Fruit fly (Drosophila melanogaster): Measurements from ENCODE around the gene CG31626.

CG31626 gene

dm6 chr2L:21237748-21238459 is 1.4 kb upstream of the CG31626 start:
- no peak for TF ChIP-seq CG8478 (optimal IDR thresholded peaks at IDR 0.05)
- TF ChIP-seq CTCF (optimal IDR thresholded peaks at IDR 0.05), result peak; percentile 85 to 96

dm6 chr2L:21237048-21237747 is 665 bp upstream of the CG31626 start, which contains the start of gene Hr39:
TSS of gene Hr39 (plus strand) at chr2L:21237250.
- TF ChIP-seq CTCF (optimal IDR thresholded peaks at IDR 0.05) (peak; percentile 69 to 72), CG8478 (optimal IDR thresholded peaks at IDR 0.05) (no peak)

DNA sequence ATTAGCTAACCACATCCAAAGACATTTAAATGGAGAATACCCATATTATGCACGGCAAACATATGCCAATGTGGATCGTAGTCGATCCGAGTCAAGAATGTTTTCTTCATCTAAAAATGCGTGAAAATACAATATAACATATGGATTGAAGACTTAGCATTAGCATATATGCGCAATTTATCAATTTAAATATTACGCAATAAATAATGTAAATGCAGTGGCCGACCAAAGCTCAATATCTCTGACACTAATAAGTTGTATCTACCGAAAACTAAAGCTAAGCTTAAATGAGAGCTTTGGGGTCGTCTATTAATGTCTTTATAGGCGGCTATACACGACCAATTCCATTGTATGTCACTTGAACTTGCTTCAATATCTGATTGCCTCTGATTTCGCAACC is 1.1 kb downstream of the CG31626 start:
- no peak for TF ChIP-seq CG8478 (optimal IDR thresholded peaks at IDR 0.05)
- TF ChIP-seq CTCF (optimal IDR thresholded peaks at IDR 0.05), result no peak

DNA sequence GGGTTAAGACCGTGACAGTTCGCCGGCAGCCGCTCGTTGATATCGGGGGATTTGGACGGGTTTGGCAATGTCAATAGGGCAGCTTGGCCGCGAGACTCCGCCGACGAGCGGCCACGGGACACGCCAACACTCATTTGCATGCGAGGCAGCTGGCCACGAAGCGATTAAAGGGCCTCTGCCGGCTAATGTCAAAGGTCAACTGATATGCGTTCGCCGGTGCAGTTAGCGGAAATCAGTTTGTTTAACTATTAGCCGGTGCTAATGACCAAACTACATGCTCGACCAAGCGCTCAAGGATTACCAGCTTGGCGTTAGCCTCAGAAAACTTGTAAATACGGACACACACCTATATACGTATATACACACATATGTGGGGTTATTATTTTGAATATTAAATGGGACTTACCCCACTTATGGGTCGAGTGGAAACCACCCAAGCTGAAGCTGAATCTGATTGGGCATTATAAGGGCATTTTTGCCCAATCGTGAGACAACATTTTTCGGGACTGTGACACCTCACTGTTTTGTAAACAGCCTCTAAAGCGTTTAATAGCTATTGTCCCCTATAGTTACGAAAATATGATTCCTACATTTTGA is 2.0 kb downstream of the CG31626 start:
- no peak for TF ChIP-seq CG8478 (optimal IDR thresholded peaks at IDR 0.05)
- no peak for TF ChIP-seq CTCF (optimal IDR thresholded peaks at IDR 0.05)

dm6 chr2L:21233430-21233829 is 3.1 kb downstream of the CG31626 start:
- no peak for TF ChIP-seq CTCF (optimal IDR thresholded peaks at IDR 0.05)

- no peak for TF ChIP-seq CTCF (optimal IDR thresholded peaks at IDR 0.05)
- no peak for TF ChIP-seq CG8478 (optimal IDR thresholded peaks at IDR 0.05)
Measured at dm6 chr2L:21221778-21222177, 14.8 kb downstream of the CG31626 start.

dm6 chr2L:21221114-21221578 is 15.4 kb downstream of the CG31626 start, which contains the start of gene CG8677:
TSS of gene CG8677 (plus strand) at chr2L:21221312.
- peak; percentile 19 to 44 for TF ChIP-seq CTCF (optimal IDR thresholded peaks at IDR 0.05)
- TF ChIP-seq CG8478 (optimal IDR thresholded peaks at IDR 0.05), result no peak

dm6 chr2L:21220396-21220795 is 16.1 kb downstream of the CG31626 start, which contains the start of gene Atg18b:
TSS of gene Atg18b (minus strand) at chr2L:21220572.
- TF ChIP-seq CG8478 (optimal IDR thresholded peaks at IDR 0.05) (no peak), CTCF (optimal IDR thresholded peaks at IDR 0.05) (no peak)

- TF ChIP-seq CG8478 (optimal IDR thresholded peaks at IDR 0.05) (no peak), CTCF (optimal IDR thresholded peaks at IDR 0.05) (no peak)
Measured at dm6 chr2L:21219640-21220085, 16.9 kb downstream of the CG31626 start.

DNA sequence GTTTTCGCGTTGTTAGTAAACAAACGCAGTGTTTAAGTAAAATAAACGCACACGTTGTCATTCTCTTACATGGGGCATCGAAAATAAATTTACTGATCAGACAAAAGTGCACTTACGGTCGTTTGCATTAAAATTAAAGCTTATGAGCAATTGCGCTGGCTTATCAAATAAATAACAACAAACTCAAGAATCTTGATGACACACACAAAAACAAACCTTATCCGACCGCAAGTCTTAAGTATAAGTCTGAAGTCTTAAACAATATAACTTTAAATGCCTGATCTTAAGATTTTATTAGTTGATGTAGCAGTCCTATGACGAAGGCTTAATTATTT is 17.7 kb downstream of the CG31626 start:
- TF ChIP-seq CTCF (optimal IDR thresholded peaks at IDR 0.05), result no peak
- no peak for TF ChIP-seq CG8478 (optimal IDR thresholded peaks at IDR 0.05)

- no peak for TF ChIP-seq CG8478 (optimal IDR thresholded peaks at IDR 0.05)
- peak; percentile 37 to 57 for TF ChIP-seq CTCF (optimal IDR thresholded peaks at IDR 0.05)
Measured at dm6 chr2L:21218240-21218911, 18.2 kb downstream of the CG31626 start, which contains the start of gene CG8679. TSS of gene CG8679 (minus strand) at chr2L:21218544.

dm6 chr2L:21214961-21215362 is 21.6 kb downstream of the CG31626 start:
- no peak for TF ChIP-seq CTCF (optimal IDR thresholded peaks at IDR 0.05)
- TF ChIP-seq CG8478 (optimal IDR thresholded peaks at IDR 0.05), result no peak

DNA sequence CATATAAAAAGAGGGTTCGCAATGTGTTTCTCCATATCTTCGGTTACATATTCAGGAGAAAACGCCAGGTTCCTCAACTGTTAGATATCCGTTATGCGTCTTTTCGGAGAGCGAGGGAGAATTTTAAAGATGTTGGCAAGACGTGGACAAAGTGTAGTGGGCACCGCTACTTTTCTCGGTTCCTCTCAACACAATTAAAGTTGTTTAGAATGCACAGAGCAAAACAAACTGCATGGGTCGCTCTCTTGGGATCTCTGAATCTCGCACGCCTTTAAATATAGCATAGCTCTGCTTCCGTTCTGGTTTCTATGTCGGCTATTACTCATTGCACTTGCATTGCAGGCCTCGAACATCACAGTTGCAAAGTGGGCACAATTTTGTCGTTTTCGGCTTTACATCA is 30.3 kb downstream of the CG31626 start, which contains the start of gene clumsy:
Gene clumsy, plus strand, starts transcription at position 301 of the 400 bp plus-strand sequence.
- TF ChIP-seq CG8478 (optimal IDR thresholded peaks at IDR 0.05) (no peak), CTCF (optimal IDR thresholded peaks at IDR 0.05) (no peak)

DNA sequence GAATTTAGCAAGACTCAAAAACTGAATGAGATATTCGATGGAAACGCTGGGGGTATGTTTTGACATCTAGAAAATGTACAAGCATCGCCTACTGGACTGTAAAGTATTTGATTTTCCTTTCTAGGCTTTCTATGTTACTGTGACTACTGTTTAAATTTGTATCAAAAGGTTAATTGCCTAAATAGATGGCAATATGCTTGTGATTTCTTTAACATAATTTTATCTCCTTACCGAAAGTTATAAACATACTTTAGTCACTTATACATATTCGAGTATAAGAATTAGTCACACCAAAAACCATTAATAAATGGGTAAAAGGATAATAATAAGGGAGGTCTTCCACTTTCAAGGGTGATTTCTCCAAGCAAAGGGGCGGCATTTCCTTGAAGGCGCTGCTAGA is 33.8 kb downstream of the CG31626 start, which contains the start of gene CG31988:
Gene CG31988, minus strand, starts transcription at position 101 of the 400 bp plus-strand sequence.
- TF ChIP-seq CTCF (optimal IDR thresholded peaks at IDR 0.05) (no peak), CG8478 (optimal IDR thresholded peaks at IDR 0.05) (no peak)

dm6 chr2L:21200275-21200674 is 36.3 kb downstream of the CG31626 start, which contains the start of gene CG31624:
TSS of gene CG31624 (minus strand) at chr2L:21200375.
- TF ChIP-seq CTCF (optimal IDR thresholded peaks at IDR 0.05), result no peak
- no peak for TF ChIP-seq CG8478 (optimal IDR thresholded peaks at IDR 0.05)

Measured in S2 (cell line).